Worm (Caenorhabditis elegans): Measurements from ENCODE around the gene grl-23.

Gene grl-23

ce11 chrV:12549604-12550003, 27.1 kb downstream of the grl-23 start:
- peak in 1 of 2 experiments; percentile 13 for TF ChIP-seq mdl-1 (tag; optimal IDR thresholded peaks at IDR 0.05)
- TF ChIP-seq nhr-85 (tag), result peak; percentile 59
- TF ChIP-seq nhr-90 (tag; optimal IDR thresholded peaks at IDR 0.05; ENCODE audit: poor library complexity), result no peak
- TF ChIP-seq alr-1 (tag; optimal IDR thresholded peaks at IDR 0.05; ENCODE audit: borderline replicate concordance), result no peak
- no peak for TF ChIP-seq jun-1 (tag; optimal IDR thresholded peaks at IDR 0.05)
- no peak for TF ChIP-seq fkh-8 (tag; optimal IDR thresholded peaks at IDR 0.05)
- no peak for TF ChIP-seq mab-9 (GFP tag; IDR thresholded peaks at IDR 0.05)
- no peak for TF ChIP-seq elt-2 (tag; optimal IDR thresholded peaks at IDR 0.05)
- no peak for TF ChIP-seq egl-27 (tag; optimal IDR thresholded peaks at IDR 0.05)
- no peak for TF ChIP-seq dpl-1 (GFP tag; optimal IDR thresholded peaks at IDR 0.05)
- TF ChIP-seq fkh-10 (GFP tag; optimal IDR thresholded peaks at IDR 0.05), result no peak
- no peak for TF ChIP-seq unc-98 (GFP tag; IDR thresholded peaks at IDR 0.05)
- TF ChIP-seq ama-1 (optimal IDR thresholded peaks at IDR 0.05), result peak; percentile 72
- peak in 1 of 6 experiments; percentile 3 for TF ChIP-seq elt-3 (tag; optimal IDR thresholded peaks at IDR 0.05)

- no peak for TF ChIP-seq pag-3 (tag; optimal IDR thresholded peaks at IDR 0.05; ENCODE audit: borderline replicate concordance, insufficient read depth)
- TF ChIP-seq hpl-2 (GFP tag; optimal IDR thresholded peaks at IDR 0.05), result no peak
- no peak for TF ChIP-seq sup-37 (GFP tag; optimal IDR thresholded peaks at IDR 0.05)
- TF ChIP-seq hlh-4 (tag; optimal IDR thresholded peaks at IDR 0.05), result no peak
- peak in 1 of 2 experiments; percentile 2 for TF ChIP-seq efl-1 (optimal IDR thresholded peaks at IDR 0.05)
- peak in 1 of 2 experiments; percentile 92 for TF ChIP-seq efl-1 (GFP tag; optimal IDR thresholded peaks at IDR 0.05 in 1 of 2)
- no peak for TF ChIP-seq pqm-1 (tag; optimal IDR thresholded peaks at IDR 0.05)
- peak; percentile 65 for TF ChIP-seq aly-2 (tag; optimal IDR thresholded peaks at IDR 0.05)
- TF ChIP-seq nhr-85 (tag), result peak; percentile 93
- no peak for TF ChIP-seq ztf-11 (tag; optimal IDR thresholded peaks at IDR 0.05)
- no peak for TF ChIP-seq ceh-88 (GFP tag; IDR thresholded peaks at IDR 0.05)
- TF ChIP-seq fkh-10 (GFP tag; optimal IDR thresholded peaks at IDR 0.05), result no peak
- no peak for TF ChIP-seq lir-3 (tag; optimal IDR thresholded peaks at IDR 0.05; ENCODE audit: poor library complexity)
- TF ChIP-seq isw-1 (GFP tag; IDR thresholded peaks at IDR 0.05), result no peak
- no peak for TF ChIP-seq egl-13 (tag; optimal IDR thresholded peaks at IDR 0.05)
- no peak for TF ChIP-seq unc-86 (tag; optimal IDR thresholded peaks at IDR 0.05)
- TF ChIP-seq lin-14 (GFP tag; optimal IDR thresholded peaks at IDR 0.05), result peak; percentile 55
- TF ChIP-seq nhr-20 (tag; optimal IDR thresholded peaks at IDR 0.05), result peak; percentile 54
- TF ChIP-seq nhr-47 (tag; optimal IDR thresholded peaks at IDR 0.05), result peak; percentile 39
- peak; percentile 76 for TF ChIP-seq blmp-1 (tag; optimal IDR thresholded peaks at IDR 0.05)
- TF ChIP-seq F16B12.6 (tag; optimal IDR thresholded peaks at IDR 0.05), result no peak
- TF ChIP-seq nhr-71 (tag; optimal IDR thresholded peaks at IDR 0.05), result peak; percentile 66
- no peak for TF ChIP-seq unc-30 (tag; optimal IDR thresholded peaks at IDR 0.05)
- TF ChIP-seq nhr-19 (GFP tag; conservative IDR thresholded peaks at IDR 0.05), result peak; percentile 54
- TF ChIP-seq ces-1 (GFP tag; optimal IDR thresholded peaks at IDR 0.05), result no peak
- no peak for TF ChIP-seq nhr-84 (tag; optimal IDR thresholded peaks at IDR 0.05)
- no peak for TF ChIP-seq lin-39 (tag; optimal IDR thresholded peaks at IDR 0.05)
- peak; percentile 38 for TF ChIP-seq C16A3.4 (tag; optimal IDR thresholded peaks at IDR 0.05)
- TF ChIP-seq ceh-90 (tag; optimal IDR thresholded peaks at IDR 0.05), result no peak
- TF ChIP-seq vab-15 (tag; optimal IDR thresholded peaks at IDR 0.05), result no peak
- no peak for TF ChIP-seq unc-62 (GFP tag; optimal IDR thresholded peaks at IDR 0.05)
- no peak for TF ChIP-seq ceh-82 (tag; optimal IDR thresholded peaks at IDR 0.05)
- no peak for TF ChIP-seq skn-1 (tag; optimal IDR thresholded peaks at IDR 0.05)
- no peak for TF ChIP-seq nhr-76 (tag; optimal IDR thresholded peaks at IDR 0.05)
- no peak for TF ChIP-seq sox-4 (tag; optimal IDR thresholded peaks at IDR 0.05)
- TF ChIP-seq ceh-8 (GFP tag; optimal IDR thresholded peaks at IDR 0.05), result no peak
- peak; percentile 48 for TF ChIP-seq pax-3 (tag; optimal IDR thresholded peaks at IDR 0.05)
- TF ChIP-seq unc-130 (tag; optimal IDR thresholded peaks at IDR 0.05), result no peak
- peak; percentile 92 for TF ChIP-seq ama-1 (optimal IDR thresholded peaks at IDR 0.05)
- TF ChIP-seq dsc-1 (tag; optimal IDR thresholded peaks at IDR 0.05), result no peak
- TF ChIP-seq alr-1 (tag; optimal IDR thresholded peaks at IDR 0.05; ENCODE audit: borderline replicate concordance), result no peak
- TF ChIP-seq tlp-1 (tag; optimal IDR thresholded peaks at IDR 0.05), result no peak
Observed at ce11 chrV:12548830-12549229, 27.9 kb downstream of the grl-23 start.
